Worm (Caenorhabditis elegans) whole organism, midembryonic: ENCODE data around the gene str-111.

Source experiments
- T22C8.4 ChIP-seq: fragments of 200-800 bp; sonication (Bioruptor generic); IDR thresholded peaks from 2 replicates; pipeline ENCODE4 v1.3.6; 2022; ENCODE audit warnings: missing genetic modification characterization, missing compliant biosample characterization
- flt-1 ChIP-seq: fragments of 200-800 bp; sonication (Bioruptor generic); IDR thresholded peaks from 2 replicates; pipeline ENCODE4 v1.3.6; 2022; ENCODE audit warnings: missing genetic modification characterization, missing compliant biosample characterization
- klf-2 ChIP-seq: fragments of 200-800 bp; sonication (Bioruptor generic); conservative IDR thresholded peaks from 2 replicates; pipeline ENCODE4 v1.3.6; 2022; ENCODE audit warnings: missing genetic modification reagents, missing genetic modification characterization, missing compliant biosample characterization
- med-1 ChIP-seq: sonication (generic microtip); optimal IDR thresholded peaks from 2 replicates; lab custom pipeline; 2017; ENCODE audit warnings: missing genetic modification characterization, mild to moderate bottlenecking, missing compliant biosample characterization, antibody characterized with exemption, missing genetic modification reagents; ENCODE audit not compliant: insufficient read depth
- ref-1 ChIP-seq: fragments of 200-800 bp; sonication (Bioruptor generic); conservative IDR thresholded peaks from 2 replicates; pipeline ENCODE4 v1.3.6; 2022; ENCODE audit warnings: missing genetic modification reagents, missing genetic modification characterization, missing compliant biosample characterization
- tab-1 ChIP-seq: fragments of 200-800 bp; sonication (Bioruptor generic); IDR thresholded peaks from 2 replicates; pipeline ENCODE4 v1.3.6; 2022; ENCODE audit warnings: missing genetic modification characterization, missing compliant biosample characterization
- ztf-23 ChIP-seq: fragments of 200-800 bp; sonication (Bioruptor generic); IDR thresholded peaks from 2 replicates; pipeline ENCODE4 v1.3.6; 2022; ENCODE audit warnings: missing genetic modification reagents, missing genetic modification characterization, missing compliant biosample characterization

ce11 chrV:16162124-16162735, 6.7 kb downstream of the str-111 start, which contains the start of the genes str-109 and F10A3.11:
- TF ChIP-seq ztf-23 (GFP tag; lab: Robert Waterston, UW) (no peak), med-1 (GFP tag; lab: Kevin White, UChicago) (no peak), T22C8.4 (GFP tag; lab: Robert Waterston, UW) (no peak), klf-2 (GFP tag; lab: Robert Waterston, UW) (no peak), flt-1 (GFP tag; lab: Robert Waterston, UW) (no peak), ref-1 (no peak), tab-1 (GFP tag; lab: Robert Waterston, UW) (no peak)
